Fruit fly (Drosophila melanogaster) whole organism, pupa: ENCODE data around the gene CG34429.

Source experiments
- CG10348 ChIP-seq: fragments of 200-800 bp; sonication (Bioruptor generic); IDR thresholded peaks from 2 replicates; pipeline ENCODE4 v1.3.6; 2022; ENCODE audit warnings: missing biosample characterization, missing genetic modification characterization
- CG15710 ChIP-seq: fragments of 200-800 bp; sonication (Bioruptor generic); optimal IDR thresholded peaks from 2 replicates; lab custom pipeline; 2018; ENCODE audit warnings: missing biosample characterization, mild to moderate bottlenecking, missing genetic modification characterization, moderate library complexity
- CG8159 ChIP-seq: fragments of 200-800 bp; sonication (Bioruptor generic); optimal IDR thresholded peaks from 3 replicates; lab custom pipeline; 2018; ENCODE audit warnings: missing biosample characterization, mild to moderate bottlenecking, missing genetic modification characterization, moderate library complexity
- CG9948 ChIP-seq: fragments of 200-800 bp; sonication (Bioruptor generic); optimal IDR thresholded peaks from 2 replicates; lab custom pipeline; 2018; ENCODE audit warnings: missing biosample characterization, mild to moderate bottlenecking, missing genetic modification characterization, moderate library complexity
- EcR ChIP-seq: fragments of 200-800 bp; sonication (Bioruptor generic); optimal IDR thresholded peaks from 3 replicates; lab custom pipeline; 2019; ENCODE audit warnings: missing biosample characterization, missing genetic modification characterization, mild to moderate bottlenecking, moderate library complexity, missing genetic modification reagents
- Snoo ChIP-seq: fragments of 200-800 bp; sonication (Bioruptor generic); optimal IDR thresholded peaks from 3 replicates; lab custom pipeline; 2017; ENCODE audit warnings: missing biosample characterization, mild to moderate bottlenecking, missing genetic modification characterization, inconsistent platforms

- TF ChIP-seq CG15710 (tag; lab: Kevin White, UChicago) (no peak), CG9948 (tag; lab: Kevin White, UChicago) (no peak), EcR (GFP tag; lab: Kevin White, UChicago) (no peak), CG10348 (GFP tag; lab: Robert Waterston, UW) (no peak), Snoo (tag; lab: Kevin White, UChicago) (no peak), CG8159 (tag; lab: Kevin White, UChicago) (no peak)
Observed at dm6 chr3L:13077326-13077725, 14.5 kb downstream of the CG34429 start.
